Worm (Caenorhabditis elegans): ENCODE results near the gene mtp-18.

- TF ChIP-seq ref-1 (GFP tag; conservative IDR thresholded peaks at IDR 0.05): no peak
- no peak for TF ChIP-seq cog-1 (tag; optimal IDR thresholded peaks at IDR 0.05)
- TF ChIP-seq T22C8.4 (GFP tag; IDR thresholded peaks at IDR 0.05): no peak
- TF ChIP-seq klf-2 (GFP tag; conservative IDR thresholded peaks at IDR 0.05): no peak
- no peak for TF ChIP-seq flt-1 (GFP tag; IDR thresholded peaks at IDR 0.05)
- TF ChIP-seq ztf-29 (GFP tag; IDR thresholded peaks at IDR 0.05): no peak
- no peak for TF ChIP-seq ztf-23 (GFP tag; IDR thresholded peaks at IDR 0.05)
- TF ChIP-seq med-1 (GFP tag; optimal IDR thresholded peaks at IDR 0.05; ENCODE audit: insufficient read depth): no peak
- TF ChIP-seq tab-1 (GFP tag; IDR thresholded peaks at IDR 0.05): no peak
Observed at ce11 chrX:6240640-6241033, 34.4 kb upstream of the mtp-18 start, which contains the start of gene got-2.2.
